Fruit fly (Drosophila melanogaster) Kc167 (cell line): ENCODE measurements around the gene cav.

Experiments
- Myc ChIP-seq: fragments of >200 bp; optimal IDR thresholded peaks from 2 replicates; lab custom pipeline; 2017; ENCODE audit warnings: missing external identifiers
- Sin3A ChIP-seq: fragments of >200 bp; optimal IDR thresholded peaks from 2 replicates; lab custom pipeline; 2018; ENCODE audit warnings: missing external identifiers
- h ChIP-seq: fragments of >200 bp; optimal IDR thresholded peaks from 3 replicates; lab custom pipeline; 2018; ENCODE audit warnings: missing external identifiers
- insv ChIP-seq: fragments of >200 bp; optimal IDR thresholded peaks from 3 replicates; lab custom pipeline; 2018; ENCODE audit warnings: missing external identifiers
- psq ChIP-seq: fragments of >200 bp; optimal IDR thresholded peaks from 2 replicates; lab custom pipeline; 2017; ENCODE audit warnings: missing external identifiers
- ttk ChIP-seq: sonication (Bioruptor generic); optimal IDR thresholded peaks from 2 replicates; lab custom pipeline; 2017; ENCODE audit warnings: missing external identifiers

dm6 chr3R:24270034-24270433 lies 49.1 kb downstream of the cav start:
- no peak for TF ChIP-seq Sin3A (lab: Kevin White, UChicago)
- no peak for TF ChIP-seq h (lab: Kevin White, UChicago)
- no peak for TF ChIP-seq insv (lab: Kevin White, UChicago)
- TF ChIP-seq Myc (lab: Kevin White, UChicago): no peak
- no peak for TF ChIP-seq ttk (lab: Kevin White, UChicago)
- no peak for TF ChIP-seq psq (lab: Kevin White, UChicago)
